Fruit fly (Drosophila melanogaster): ENCODE results near the gene CG12535.

Gene CG12535

DNA sequence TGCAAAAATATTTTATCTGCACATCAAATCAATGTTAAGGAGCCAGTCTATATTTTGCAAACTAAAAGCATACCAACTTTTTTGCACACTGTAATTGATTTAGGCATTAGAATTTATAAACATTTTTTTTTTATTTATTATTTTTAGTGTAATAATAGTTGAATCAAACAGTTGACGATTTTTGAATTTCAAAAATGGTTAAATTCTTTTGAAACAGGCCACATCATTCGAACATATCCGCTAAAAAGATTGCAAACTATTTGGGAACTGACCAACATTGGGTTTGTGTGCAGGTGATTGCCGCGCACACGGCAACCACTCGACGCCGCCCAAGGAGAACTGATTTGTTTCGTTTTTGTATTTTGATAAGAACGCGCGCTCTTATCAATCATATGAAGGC, 3.9 kb downstream of the CG12535 start (continued):
- no peak for TF ChIP-seq cato (GFP tag; optimal IDR thresholded peaks at IDR 0.05; ENCODE audit: borderline replicate concordance)
- TF ChIP-seq Hmr (GFP tag; optimal IDR thresholded peaks at IDR 0.05), result peak; percentile 41
- no peak for TF ChIP-seq CG1792 (GFP tag; optimal IDR thresholded peaks at IDR 0.05)
- peak; percentile 2 for TF ChIP-seq Fer1 (GFP tag; optimal IDR thresholded peaks at IDR 0.05)
- no peak for TF ChIP-seq sc (optimal IDR thresholded peaks at IDR 0.05)
- TF ChIP-seq sc (GFP tag; optimal IDR thresholded peaks at IDR 0.05), result no peak
- no peak for TF ChIP-seq chif (GFP tag; optimal IDR thresholded peaks at IDR 0.05)
- no peak for TF ChIP-seq oc (tag; optimal IDR thresholded peaks at IDR 0.05)
- TF ChIP-seq CG13296 (GFP tag; optimal IDR thresholded peaks at IDR 0.05), result no peak
- TF ChIP-seq prd (optimal IDR thresholded peaks at IDR 0.05), result no peak
- no peak for TF ChIP-seq prd (GFP tag; IDR thresholded peaks at IDR 0.05)
- TF ChIP-seq CG15269 (tag; optimal IDR thresholded peaks at IDR 0.05), result no peak

DNA sequence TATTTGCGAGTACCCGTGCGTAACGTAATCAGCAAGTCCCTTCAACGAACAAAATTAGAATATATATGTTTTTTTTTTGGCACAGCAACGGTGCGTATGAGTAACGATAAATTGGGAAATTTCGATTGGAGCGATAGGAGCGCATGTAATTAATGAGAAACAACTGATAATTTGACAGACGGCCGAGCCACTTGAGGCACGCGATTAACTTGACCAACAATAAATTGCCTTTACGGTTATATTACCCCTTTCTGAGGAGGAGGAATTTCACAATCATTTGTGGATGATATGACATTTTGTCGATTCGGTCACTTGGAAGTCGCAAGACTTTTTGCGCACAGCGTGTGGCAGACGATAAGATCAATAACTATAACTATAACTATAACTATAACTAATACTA, 4.8 kb downstream of the CG12535 start:
- TF ChIP-seq CG34376 (GFP tag; optimal IDR thresholded peaks at IDR 0.05) (peak; percentile 40), mirr (GFP tag; optimal IDR thresholded peaks at IDR 0.05) (peak; percentile 69), CG12071 (GFP tag; optimal IDR thresholded peaks at IDR 0.05) (no peak), grn (GFP tag; optimal IDR thresholded peaks at IDR 0.05) (peak; percentile 55), CG18599 (GFP tag; optimal IDR thresholded peaks at IDR 0.05) (peak; percentile 12), exex (tag; optimal IDR thresholded peaks at IDR 0.05) (peak; percentile 95), sd (tag; optimal IDR thresholded peaks at IDR 0.05) (peak; percentile 49), sug (tag; optimal IDR thresholded peaks at IDR 0.05) (peak; percentile 58), rib (GFP tag; IDR thresholded peaks at IDR 0.05) (no peak), Med (GFP tag) (peak; percentile 32), cwo (GFP tag; optimal IDR thresholded peaks at IDR 0.05) (peak; percentile 85), tna (GFP tag; IDR thresholded peaks at IDR 0.05; ENCODE audit: partially characterized antibody) (no peak)

DNA sequence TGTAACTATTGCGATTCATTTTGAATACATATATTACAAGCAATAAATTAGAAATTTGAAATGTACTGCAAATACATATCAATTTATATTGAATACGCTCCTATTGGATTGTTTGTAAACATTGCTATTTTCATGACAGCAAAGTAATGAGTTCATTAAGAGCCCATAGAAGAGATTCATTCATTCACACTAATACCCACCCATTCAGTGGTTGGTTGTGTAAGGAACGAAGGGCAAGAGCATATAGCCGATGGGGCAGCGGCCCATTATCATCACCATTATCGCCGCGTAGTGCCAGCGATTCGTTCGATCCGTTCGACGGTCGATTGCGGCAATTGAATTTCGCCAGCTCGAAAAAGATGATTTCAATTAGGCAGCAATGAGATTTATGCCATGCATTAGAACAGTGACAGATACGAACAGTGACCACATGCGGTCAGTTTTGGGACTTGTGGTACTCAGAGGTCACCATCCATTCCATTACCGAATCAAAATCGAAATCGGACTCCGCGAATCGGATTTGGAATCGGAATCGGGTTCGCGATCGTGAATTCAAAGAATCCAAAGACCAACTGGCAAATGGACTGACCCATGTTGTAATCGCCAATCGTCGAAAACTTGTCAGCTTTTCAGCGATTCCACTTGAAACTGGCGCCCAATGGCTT, 6.1 kb downstream of the CG12535 start:
- no peak for TF ChIP-seq CG11723 (GFP tag; optimal IDR thresholded peaks at IDR 0.05)
- no peak for TF ChIP-seq CG17612 (GFP tag; IDR thresholded peaks at IDR 0.05)
- TF ChIP-seq vfl (GFP tag; optimal IDR thresholded peaks at IDR 0.05), result no peak
- no peak for TF ChIP-seq CG4360 (GFP tag; IDR thresholded peaks at IDR 0.05)
- TF ChIP-seq CG10209 (GFP tag; optimal IDR thresholded peaks at IDR 0.05), result no peak
- TF ChIP-seq CG42726 (GFP tag; IDR thresholded peaks at IDR 0.05; ENCODE audit: partially characterized antibody), result no peak
- no peak for TF ChIP-seq CG8089 (GFP tag; optimal IDR thresholded peaks at IDR 0.05)
- no peak for TF ChIP-seq Sin3A (optimal IDR thresholded peaks at IDR 0.05)
- no peak for TF ChIP-seq CG12236 (GFP tag; optimal IDR thresholded peaks at IDR 0.05)
- TF ChIP-seq Elba2 (GFP tag; optimal IDR thresholded peaks at IDR 0.05), result no peak
- TF ChIP-seq bab2 (GFP tag; optimal IDR thresholded peaks at IDR 0.05), result no peak
- no peak for TF ChIP-seq Fer3 (tag; optimal IDR thresholded peaks at IDR 0.05)
- no peak for TF ChIP-seq CG31388 (GFP tag; optimal IDR thresholded peaks at IDR 0.05)
- TF ChIP-seq sqz (GFP tag; optimal IDR thresholded peaks at IDR 0.05), result no peak
- TF ChIP-seq HmgZ (tag; optimal IDR thresholded peaks at IDR 0.05), result no peak
- TF ChIP-seq mirr (GFP tag; optimal IDR thresholded peaks at IDR 0.05), result peak; percentile 20
- no peak for TF ChIP-seq Max (GFP tag; optimal IDR thresholded peaks at IDR 0.05)
- TF ChIP-seq CG8924 (tag; optimal IDR thresholded peaks at IDR 0.05), result no peak
- TF ChIP-seq so (GFP tag; IDR thresholded peaks at IDR 0.05), result no peak
- TF ChIP-seq ken (GFP tag; IDR thresholded peaks at IDR 0.05), result no peak
- no peak for TF ChIP-seq CG16779 (GFP tag; IDR thresholded peaks at IDR 0.05)
- no peak for TF ChIP-seq peb (GFP tag; IDR thresholded peaks at IDR 0.05)
- no peak for TF ChIP-seq MESR4 (GFP tag; optimal IDR thresholded peaks at IDR 0.05)
- no peak for TF ChIP-seq zfh2 (GFP tag; optimal IDR thresholded peaks at IDR 0.05)
- TF ChIP-seq CG11456 (GFP tag; IDR thresholded peaks at IDR 0.05), result no peak
- TF ChIP-seq CG34376 (GFP tag; optimal IDR thresholded peaks at IDR 0.05), result peak; percentile 74
- peak; percentile 41 for TF ChIP-seq CG10543 (GFP tag; optimal IDR thresholded peaks at IDR 0.05)
